Worm (Caenorhabditis elegans) whole organism, L4 larva: ENCODE results near the gene fipr-4.
A peak's percentile ranks its signal among the peaks of the same experiment; 100 is the strongest.

Experiments
- D1046.2 ChIP-seq: fragments of 200-800 bp; sonication (Bioruptor generic); IDR thresholded peaks from 2 replicates; pipeline ENCODE4 v1.3.6; 2022; ENCODE audit warnings: missing genetic modification characterization, missing compliant biosample characterization
- Y105C5A.15 ChIP-seq: fragments of 200-800 bp; sonication (Bioruptor generic); IDR thresholded peaks from 2 replicates; pipeline ENCODE4 v1.3.6; 2022; ENCODE audit warnings: missing genetic modification characterization, missing compliant biosample characterization
- Y48G9A.11 ChIP-seq: fragments of 200-800 bp; sonication (Bioruptor generic); IDR thresholded peaks from 2 replicates; pipeline ENCODE4 v1.3.6; 2022; ENCODE audit warnings: missing genetic modification reagents, missing genetic modification characterization, missing compliant biosample characterization
- Y75B8A.6 ChIP-seq: fragments of 200-800 bp; sonication (Bioruptor generic); IDR thresholded peaks from 2 replicates; pipeline ENCODE4 v1.3.6; 2022; ENCODE audit warnings: missing genetic modification reagents, missing genetic modification characterization, missing compliant biosample characterization
- ZK337.2 ChIP-seq: fragments of 200-800 bp; sonication (Bioruptor generic); IDR thresholded peaks from 2 replicates; pipeline ENCODE4 v1.3.6; 2022; ENCODE audit warnings: missing genetic modification reagents, missing genetic modification characterization, missing compliant biosample characterization
- ceh-44 ChIP-seq: fragments of 200-800 bp; sonication (Bioruptor generic); IDR thresholded peaks from 2 replicates; pipeline ENCODE4 v1.3.6; 2022; ENCODE audit warnings: missing genetic modification reagents, missing genetic modification characterization, missing compliant biosample characterization
- ctbp-1 ChIP-seq: fragments of 200-800 bp; sonication (Bioruptor generic); IDR thresholded peaks from 2 replicates; pipeline ENCODE4 v1.3.6; 2022; ENCODE audit warnings: missing genetic modification reagents, missing genetic modification characterization, missing compliant biosample characterization
- daf-16 ChIP-seq, 3 experiments: sonication (generic microtip); optimal IDR thresholded peaks; 2 replicates each; lab custom pipeline; 2016 to 2017; ENCODE audit warnings: missing genetic modification characterization in 3 of 3, missing genetic modification reagents in 3 of 3, mild to moderate bottlenecking in 2 of 3, missing compliant biosample characterization in 2 of 3, missing biosample characterization in 1 of 3, moderate library complexity in 1 of 3
- dmd-6 ChIP-seq: fragments of 200-800 bp; sonication (Bioruptor generic); IDR thresholded peaks from 2 replicates; pipeline ENCODE4 v1.3.6; 2022; ENCODE audit warnings: missing genetic modification reagents, missing genetic modification characterization, missing compliant biosample characterization
- dmd-9 ChIP-seq: fragments of 200-800 bp; sonication (Bioruptor generic); IDR thresholded peaks from 2 replicates; pipeline ENCODE4 v1.3.6; 2022; ENCODE audit warnings: missing genetic modification reagents, missing genetic modification characterization, missing compliant biosample characterization
- dpl-1 ChIP-seq: fragments of 150-350 bp; optimal IDR thresholded peaks from 2 replicates; lab custom pipeline; 2014; ENCODE audit warnings: missing biosample characterization, missing genetic modification reagents, missing genetic modification characterization
- dve-1 ChIP-seq: sonication (generic microtip); optimal IDR thresholded peaks from 2 replicates; lab custom pipeline; 2017; ENCODE audit warnings: antibody characterized with exemption, mild to moderate bottlenecking, missing genetic modification characterization, missing compliant biosample characterization; ENCODE audit not compliant: insufficient read depth
- fkh-10 ChIP-seq: fragments of 150-350 bp; optimal IDR thresholded peaks from 2 replicates; lab custom pipeline; 2014; ENCODE audit warnings: missing biosample characterization, missing genetic modification reagents, missing genetic modification characterization
- hlh-11 ChIP-seq: fragments of 200-800 bp; sonication (Bioruptor generic); optimal IDR thresholded peaks from 2 replicates; lab custom pipeline; 2018; ENCODE audit warnings: mild to moderate bottlenecking, missing genetic modification characterization, missing compliant biosample characterization
- hlh-30 ChIP-seq: sonication (generic microtip); optimal IDR thresholded peaks from 2 replicates; lab custom pipeline; 2017; ENCODE audit warnings: antibody characterized with exemption, mild to moderate bottlenecking, missing genetic modification characterization, missing compliant biosample characterization; ENCODE audit not compliant: insufficient read depth
- hmg-1.1 ChIP-seq: fragments of 200-800 bp; sonication (Bioruptor generic); IDR thresholded peaks from 2 replicates; pipeline ENCODE4 v1.3.6; 2022; ENCODE audit warnings: missing genetic modification reagents, missing genetic modification characterization, missing compliant biosample characterization
- lin-1 ChIP-seq: fragments of 200-800 bp; sonication (Bioruptor generic); IDR thresholded peaks from 2 replicates; pipeline ENCODE4 v1.3.6; 2022; ENCODE audit warnings: missing genetic modification reagents, missing genetic modification characterization, missing compliant biosample characterization
- lin-29 ChIP-seq: fragments of 200-800 bp; sonication (Bioruptor generic); IDR thresholded peaks from 2 replicates; pipeline ENCODE4 v1.3.6; 2022; ENCODE audit warnings: missing genetic modification reagents, missing genetic modification characterization, missing compliant biosample characterization
- madf-9 ChIP-seq: fragments of 200-800 bp; sonication (Bioruptor generic); conservative IDR thresholded peaks from 2 replicates; pipeline ENCODE4 v1.3.6; 2022; ENCODE audit warnings: missing genetic modification reagents, missing genetic modification characterization, missing compliant biosample characterization
- mep-1 ChIP-seq: fragments of 150-350 bp; sonication (generic microtip); optimal IDR thresholded peaks from 3 replicates; lab custom pipeline; 2014; ENCODE audit warnings: missing biosample characterization, missing genetic modification characterization
- mxl-2 ChIP-seq: fragments of 200-800 bp; sonication (Bioruptor generic); conservative IDR thresholded peaks from 2 replicates; pipeline ENCODE4 v1.3.6; 2022; ENCODE audit warnings: missing genetic modification reagents, missing genetic modification characterization, missing compliant biosample characterization
- nhr-237 ChIP-seq: sonication (generic microtip); optimal IDR thresholded peaks from 2 replicates; lab custom pipeline; 2017; ENCODE audit warnings: missing biosample characterization, missing genetic modification characterization
- nhr-28 ChIP-seq: fragments of 150-350 bp; optimal IDR thresholded peaks from 2 replicates; lab custom pipeline; 2014; ENCODE audit warnings: missing biosample characterization, missing genetic modification characterization
- nhr-48 ChIP-seq: sonication (generic microtip); optimal IDR thresholded peaks from 2 replicates; lab custom pipeline; 2016; ENCODE audit warnings: mild to moderate bottlenecking, missing genetic modification characterization, missing compliant biosample characterization
- nhr-77 ChIP-seq: fragments of 150-350 bp; optimal IDR thresholded peaks from 2 replicates; lab custom pipeline; 2014; ENCODE audit warnings: missing biosample characterization, missing genetic modification characterization
- pha-4 ChIP-seq, 2 experiments: fragments of 150-350 bp in 1 of 2; fragments of 200-800 bp in 1 of 2; sonication (Bioruptor generic) in 1 of 2; IDR thresholded peaks in 1 of 2; optimal IDR thresholded peaks in 1 of 2; 2 replicates each; pipeline versions ENCODE4 v1.3.6 to Lab custom; 2014 to 2022; ENCODE audit warnings: missing genetic modification characterization in 2 of 2, missing genetic modification reagents in 2 of 2, missing biosample characterization in 1 of 2, missing compliant biosample characterization in 1 of 2
- pqm-1 ChIP-seq: sonication (generic microtip); optimal IDR thresholded peaks from 2 replicates; lab custom pipeline; 2017; ENCODE audit warnings: missing biosample characterization, missing genetic modification characterization
- rbr-2 ChIP-seq: sonication (generic microtip); optimal IDR thresholded peaks from 2 replicates; lab custom pipeline; 2016; ENCODE audit warnings: missing genotype, missing genetic modification characterization, missing compliant biosample characterization
- saeg-2 ChIP-seq: fragments of 200-800 bp; sonication (Bioruptor generic); IDR thresholded peaks from 2 replicates; pipeline ENCODE4 v1.3.6; 2022; ENCODE audit warnings: missing genetic modification reagents, missing genetic modification characterization, missing compliant biosample characterization
- snpc-1.2 ChIP-seq: fragments of 200-800 bp; sonication (Bioruptor generic); IDR thresholded peaks from 2 replicates; pipeline ENCODE4 v1.3.6; 2022; ENCODE audit warnings: missing genetic modification reagents, missing genetic modification characterization, missing compliant biosample characterization
- tra-1 ChIP-seq: fragments of 200-800 bp; sonication (Bioruptor generic); IDR thresholded peaks from 2 replicates; pipeline ENCODE4 v1.3.6; 2022; ENCODE audit warnings: missing genetic modification reagents, missing genetic modification characterization, missing compliant biosample characterization
- unc-62 ChIP-seq, 3 experiments: fragments of 150-350 bp in 1 of 3; sonication (generic microtip); optimal IDR thresholded peaks in 2 of 3; peaks in 1 of 3; 1 replicate in 1 of 3; 2 replicates in 2 of 3; lab custom pipeline; 2014 to 2017; ENCODE audit warnings: missing biosample characterization in 3 of 3, missing genetic modification characterization in 3 of 3, missing genetic modification reagents in 3 of 3, missing genotype in 1 of 3

The fipr-4 gene

ce11 chrV:10228360-10228759 lies at the start of gene fipr-4:
Gene fipr-4, minus strand, starts transcription at chrV:10228460.
- TF ChIP-seq nhr-77 (no peak), D1046.2 (GFP tag; lab: Robert Waterston, UW) (no peak)

- no peak for TF ChIP-seq dmd-9 (GFP tag; lab: Robert Waterston, UW)
- no peak for TF ChIP-seq Y75B8A.6 (GFP tag; lab: Robert Waterston, UW)
- TF ChIP-seq dve-1 (tag; lab: Kevin White, UChicago), result peak; percentile 24
- TF ChIP-seq nhr-28 (tag; lab: Kevin White, UChicago), result peak; percentile 68
- TF ChIP-seq dmd-6 (GFP tag; lab: Robert Waterston, UW), result peak; percentile 55
- no peak for TF ChIP-seq lin-1 (GFP tag; lab: Robert Waterston, UW)
- TF ChIP-seq saeg-2 (GFP tag; lab: Robert Waterston, UW), result no peak
- no peak for TF ChIP-seq D1046.2 (GFP tag; lab: Robert Waterston, UW)
- no peak for TF ChIP-seq nhr-237
- no peak for TF ChIP-seq ctbp-1 (GFP tag; lab: Robert Waterston, UW)
- TF ChIP-seq mxl-2 (GFP tag; lab: Robert Waterston, UW), result no peak
- TF ChIP-seq dpl-1 (GFP tag; lab: Kevin White, UChicago), result no peak
- TF ChIP-seq hlh-30 (tag; lab: Kevin White, UChicago), result no peak
- TF ChIP-seq pqm-1 (tag; lab: Kevin White, UChicago), result peak; percentile 92
- TF ChIP-seq madf-9 (GFP tag; lab: Robert Waterston, UW), result no peak
- no peak for TF ChIP-seq ZK337.2 (GFP tag; lab: Robert Waterston, UW)
- peak; percentile 48 for TF ChIP-seq hlh-11 (tag; lab: Kevin White, UChicago)
- peak; percentile 8 for TF ChIP-seq nhr-77
- TF ChIP-seq nhr-48 (tag; lab: Kevin White, UChicago), result no peak
- TF ChIP-seq daf-16 (GFP tag; optimal IDR thresholded peaks at IDR 0.05; lab: Kevin White, UChicago), result no peak
- peak; percentile 60 for TF ChIP-seq daf-16 (tag; optimal IDR thresholded peaks at IDR 0.05; lab: Kevin White, UChicago)
- no peak for TF ChIP-seq snpc-1.2 (GFP tag; lab: Robert Waterston, UW)
- TF ChIP-seq Y105C5A.15, result no peak
- TF ChIP-seq, all 104 proteins: peak for 7
These were observed 49.3 kb upstream of the fipr-4 start, which contains the start of gene lys-1 for ce11 chrV:10277579-10277978. Gene lys-1, plus strand, starts transcription at chrV:10277904.

- TF ChIP-seq unc-62 (GFP tag; optimal IDR thresholded peaks at IDR 0.05 in 1 of 2; lab: Kevin White, UChicago), result peak in 1 of 2 experiments; percentile 36
- no peak for TF ChIP-seq unc-62 (tag; optimal IDR thresholded peaks at IDR 0.05; lab: Kevin White, UChicago)
- no peak for TF ChIP-seq tra-1 (GFP tag; lab: Robert Waterston, UW)
These were observed 47.8 kb upstream of the fipr-4 start for ce11 chrV:10276038-10276437.

ce11 chrV:10275619-10276018 lies 47.4 kb upstream of the fipr-4 start, which contains the start of gene Y22F5A.11:
Gene Y22F5A.11, minus strand, starts transcription at chrV:10275646.
- TF ChIP-seq Y105C5A.15 (no peak), ceh-44 (GFP tag; lab: Robert Waterston, UW) (no peak), hmg-1.1 (GFP tag; lab: Robert Waterston, UW) (peak; percentile 23; the same call in 1 of the 2 replicates), mep-1 (tag; lab: Kevin White, UChicago) (peak; percentile 41), lin-29 (GFP tag; lab: Robert Waterston, UW) (no peak), fkh-10 (GFP tag; lab: Kevin White, UChicago) (peak; percentile 18), rbr-2 (tag; lab: Kevin White, UChicago) (peak; percentile 11), Y48G9A.11 (GFP tag; lab: Robert Waterston, UW) (no peak), lin-1 (GFP tag; lab: Robert Waterston, UW) (no peak), pha-4 (GFP tag; IDR thresholded peaks at IDR 0.05; lab: Robert Waterston, UW) (no peak), pha-4 (tag; optimal IDR thresholded peaks at IDR 0.05; lab: Kevin White, UChicago) (no peak)
